Worm (Caenorhabditis elegans): ENCODE results near the gene str-178.

DNA sequence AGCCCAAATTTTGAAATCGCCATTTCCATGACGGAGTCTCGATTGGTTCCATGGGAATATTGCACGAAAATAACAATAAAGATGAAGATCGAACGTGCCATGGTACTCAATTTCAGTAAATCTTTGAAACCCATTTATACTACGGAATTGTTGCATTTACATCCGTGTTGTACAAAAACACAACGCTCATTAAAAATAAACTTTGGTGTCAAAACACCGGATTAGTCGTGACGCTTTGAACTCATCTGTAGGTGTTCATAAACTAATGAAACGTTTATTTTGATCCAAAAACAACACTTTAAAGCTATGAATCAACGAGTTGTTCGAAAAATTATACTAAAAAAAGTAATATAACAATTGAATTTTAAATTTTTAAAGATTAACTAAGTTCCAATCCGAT lies 2.2 kb downstream of the str-178 start, which contains the start of gene R11D1.4:
- TF ChIP-seq ceh-2 (tag; optimal IDR thresholded peaks at IDR 0.05), result no peak
- TF ChIP-seq lin-11 (tag; optimal IDR thresholded peaks at IDR 0.05), result no peak
- no peak for TF ChIP-seq T23F11.4 (GFP tag; optimal IDR thresholded peaks at IDR 0.05)
- TF ChIP-seq pqm-1 (tag; optimal IDR thresholded peaks at IDR 0.05), result no peak
- no peak for TF ChIP-seq lim-6 (tag; optimal IDR thresholded peaks at IDR 0.05)
- no peak for TF ChIP-seq sox-4 (tag; optimal IDR thresholded peaks at IDR 0.05)
- no peak for TF ChIP-seq F13H6.1 (tag; optimal IDR thresholded peaks at IDR 0.05)
- no peak for TF ChIP-seq fkh-10 (GFP tag; optimal IDR thresholded peaks at IDR 0.05)
- no peak for TF ChIP-seq K09A11.1 (tag; optimal IDR thresholded peaks at IDR 0.05; ENCODE audit: insufficient read depth)
- no peak for TF ChIP-seq nfya-1 (tag; optimal IDR thresholded peaks at IDR 0.05)
